Fruit fly (Drosophila melanogaster) whole organism, wandering third instar larva: ENCODE measurements around the gene Dcr-1.

Experiments used
- CG32264 ChIP-seq: fragments of 200-800 bp; sonication (Bioruptor generic); optimal IDR thresholded peaks from 2 replicates; lab custom pipeline; 2016; ENCODE audit warnings: missing biosample characterization, missing genetic modification characterization
- CG9705 ChIP-seq: fragments of 200-800 bp; sonication (Bioruptor generic); optimal IDR thresholded peaks from 2 replicates; lab custom pipeline; 2018; ENCODE audit warnings: missing biosample characterization, mild to moderate bottlenecking, missing genetic modification characterization
- Dfd ChIP-seq: fragments of >200 bp; optimal IDR thresholded peaks from 2 replicates; lab custom pipeline; 2017; ENCODE audit warnings: missing biosample characterization, missing genetic modification characterization
- Dif ChIP-seq: fragments of 200-275, 200-300 bp; sonication (Bioruptor generic); optimal IDR thresholded peaks from 2 replicates; lab custom pipeline; 2018; ENCODE audit warnings: missing biosample characterization, missing genetic modification characterization; ENCODE audit not compliant: partially characterized antibody
- GATAd ChIP-seq: sonication (Bioruptor generic); optimal IDR thresholded peaks from 2 replicates; lab custom pipeline; 2016; ENCODE audit warnings: missing biosample characterization, missing genetic modification characterization
- Hnf4 ChIP-seq: fragments of 200-800 bp; sonication (Bioruptor generic); optimal IDR thresholded peaks from 2 replicates; lab custom pipeline; 2016; ENCODE audit warnings: missing biosample characterization, mild to moderate bottlenecking, missing genetic modification characterization
- Hr78 ChIP-seq: fragments of >200 bp; optimal IDR thresholded peaks from 2 replicates; lab custom pipeline; 2017; ENCODE audit warnings: missing biosample characterization, missing genetic modification characterization
- Hr83 ChIP-seq: fragments of 200-300 bp; sonication (Bioruptor generic); optimal IDR thresholded peaks from 2 replicates; lab custom pipeline; 2016; ENCODE audit warnings: missing biosample characterization, mild to moderate bottlenecking, missing genetic modification characterization, moderate library complexity; ENCODE audit not compliant: poor library complexity, severe bottlenecking
- Mio ChIP-seq: sonication (Bioruptor generic); optimal IDR thresholded peaks from 2 replicates; lab custom pipeline; 2016; ENCODE audit warnings: missing biosample characterization, missing genetic modification characterization
- N ChIP-seq: fragments of >200 bp; optimal IDR thresholded peaks from 2 replicates; lab custom pipeline; 2018; ENCODE audit warnings: missing biosample characterization, missing external identifiers, missing genetic modification characterization
- Rel ChIP-seq, 2 experiments: fragments of 200-800 bp; sonication (Bioruptor generic) in 1 of 2; optimal IDR thresholded peaks; 2 replicates in 1 of 2; 3 replicates in 1 of 2; lab custom pipeline; 2016 to 2019; ENCODE audit warnings: mild to moderate bottlenecking in 2 of 2, missing biosample characterization in 2 of 2, missing genetic modification characterization in 2 of 2, moderate library complexity in 1 of 2
- Sp1 ChIP-seq: fragments of 200-800 bp; sonication (Bioruptor generic); optimal IDR thresholded peaks from 3 replicates; lab custom pipeline; 2019; ENCODE audit warnings: missing biosample characterization, mild to moderate bottlenecking, missing genetic modification characterization, moderate library complexity
- brk ChIP-seq: fragments of 200-800 bp; sonication (Bioruptor generic); optimal IDR thresholded peaks from 2 replicates; lab custom pipeline; 2016; ENCODE audit warnings: missing biosample characterization, mild to moderate bottlenecking, missing genetic modification characterization
- dl ChIP-seq, 2 experiments: fragments of 175-275, 200-275 bp in 1 of 2; fragments of 200-275 bp in 1 of 2; sonication (Bioruptor generic); optimal IDR thresholded peaks; lab custom pipeline; 2018; ENCODE audit warnings: mild to moderate bottlenecking in 2 of 2, missing biosample characterization in 2 of 2, missing genetic modification characterization in 2 of 2, moderate library complexity in 2 of 2; ENCODE audit not compliant: partially characterized antibody in 2 of 2, insufficient read depth in 1 of 2
- dmrt93B ChIP-seq: fragments of 200-800 bp; sonication (Bioruptor generic); optimal IDR thresholded peaks from 2 replicates; lab custom pipeline; 2018; ENCODE audit warnings: missing biosample characterization, mild to moderate bottlenecking, missing genetic modification characterization
- dsf ChIP-seq: sonication (Bioruptor generic); optimal IDR thresholded peaks from 2 replicates; lab custom pipeline; 2016; ENCODE audit warnings: missing biosample characterization, missing genetic modification characterization, borderline replicate concordance
- ey ChIP-seq: fragments of 200-800 bp; sonication (Bioruptor generic); optimal IDR thresholded peaks from 2 replicates; lab custom pipeline; 2016; ENCODE audit warnings: missing biosample characterization, missing genetic modification characterization
- foxo ChIP-seq, 2 experiments: fragments of 200-800 bp; sonication (Bioruptor generic); optimal IDR thresholded peaks; 2 replicates in 1 of 2; 3 replicates in 1 of 2; lab custom pipeline; 2016 to 2017; ENCODE audit warnings: missing biosample characterization in 2 of 2, missing genetic modification characterization in 2 of 2
- fru ChIP-seq: fragments of 200-800 bp; sonication (Bioruptor generic); optimal IDR thresholded peaks from 3 replicates; lab custom pipeline; 2016; ENCODE audit warnings: missing biosample characterization, mild to moderate bottlenecking, missing genetic modification characterization
- h ChIP-seq: fragments of 200-800 bp; sonication (Bioruptor generic); optimal IDR thresholded peaks from 3 replicates; lab custom pipeline; 2016; ENCODE audit warnings: missing biosample characterization, mild to moderate bottlenecking, missing genetic modification characterization
- jim ChIP-seq: fragments of 175-275, 200-325 bp; sonication (Bioruptor generic); optimal IDR thresholded peaks from 2 replicates; lab custom pipeline; 2016; ENCODE audit warnings: missing biosample characterization, mild to moderate bottlenecking, missing genetic modification characterization
- lola ChIP-seq: fragments of >200 bp; optimal IDR thresholded peaks from 2 replicates; lab custom pipeline; 2017; ENCODE audit warnings: missing biosample characterization, missing genetic modification characterization
- pan ChIP-seq: fragments of >200 bp; optimal IDR thresholded peaks from 2 replicates; lab custom pipeline; 2017
- psq ChIP-seq: fragments of 200-800 bp; sonication (Bioruptor generic); optimal IDR thresholded peaks from 3 replicates; lab custom pipeline; 2017; ENCODE audit warnings: missing biosample characterization, mild to moderate bottlenecking, missing genetic modification characterization, moderate library complexity
- rgr ChIP-seq: fragments of 200-800 bp; sonication (Bioruptor generic); optimal IDR thresholded peaks from 3 replicates; lab custom pipeline; 2016; ENCODE audit warnings: missing biosample characterization, mild to moderate bottlenecking, missing genetic modification characterization
- tai ChIP-seq: sonication (Bioruptor generic); optimal IDR thresholded peaks from 2 replicates; lab custom pipeline; 2016; ENCODE audit warnings: missing biosample characterization, missing genetic modification characterization
- woc ChIP-seq: sonication (Bioruptor generic); optimal IDR thresholded peaks from 2 replicates; lab custom pipeline; 2016; ENCODE audit warnings: missing biosample characterization, mild to moderate bottlenecking, missing genetic modification characterization

Gene Dcr-1

DNA sequence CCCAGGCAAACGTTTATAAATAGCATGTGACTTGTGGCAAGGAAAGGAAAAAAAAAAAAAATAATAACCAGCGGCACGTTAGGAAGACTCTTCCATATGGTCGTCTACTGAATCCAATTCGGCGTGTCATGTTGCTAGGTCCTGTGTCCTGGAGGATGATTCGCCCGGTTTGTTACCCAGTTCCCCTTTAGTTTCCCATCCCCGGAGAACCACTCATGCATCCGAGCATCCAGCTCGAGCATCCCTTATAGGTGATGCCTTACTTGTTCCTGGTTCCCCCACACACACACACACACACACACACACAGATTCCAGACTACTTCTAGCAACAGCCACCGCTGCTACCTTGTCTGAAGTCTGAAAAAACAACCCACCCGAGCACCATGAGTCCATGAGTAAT lies 23.0 kb downstream of the Dcr-1 start:
- TF ChIP-seq N (GFP tag; lab: Kevin White, UChicago) (no peak), fru (GFP tag; lab: Kevin White, UChicago) (no peak), pan (no peak), tai (GFP tag; lab: Kevin White, UChicago) (no peak), Mio (no peak), jim (no peak)

DNA sequence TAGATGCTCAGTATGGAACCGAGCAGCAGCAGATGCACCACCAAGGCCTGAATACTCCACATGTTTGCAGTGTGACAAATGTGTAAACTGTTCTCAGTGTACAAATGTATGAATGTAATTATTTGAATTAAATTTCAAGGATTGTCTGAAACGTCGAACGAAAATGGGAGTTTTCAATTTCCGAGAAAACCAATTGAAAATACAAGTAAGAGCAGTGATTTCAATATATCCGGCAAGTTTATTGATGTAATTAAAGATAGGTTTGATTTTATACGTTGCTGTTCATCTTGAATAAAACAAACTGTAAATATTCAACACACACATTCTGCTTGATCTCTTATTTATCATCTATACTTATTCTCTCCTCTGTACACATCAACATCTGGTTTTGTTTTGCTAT lies 30.2 kb downstream of the Dcr-1 start, which contains the start of gene CG4907:
TSS of gene CG4907 (minus strand) at position 101 of the 400 bp plus-strand sequence.
- TF ChIP-seq Hnf4 (GFP tag; lab: Kevin White, UChicago) (no peak), fru (GFP tag; lab: Kevin White, UChicago) (no peak), GATAd (GFP tag; lab: Kevin White, UChicago) (no peak), rgr (GFP tag; lab: Kevin White, UChicago) (no peak), Sp1 (GFP tag; lab: Kevin White, UChicago) (no peak), Mio (no peak), dl (GFP tag; optimal IDR thresholded peaks at IDR 0.05; lab: Kevin White, UChicago; ENCODE audit: insufficient read depth in 1 of 2, partially characterized antibody in 2 of 2) (no peak), h (GFP tag; lab: Kevin White, UChicago) (no peak), Dfd (no peak), dsf (GFP tag; lab: Kevin White, UChicago) (no peak), dmrt93B (no peak), CG32264 (GFP tag; lab: Kevin White, UChicago) (no peak), Dif (GFP tag; lab: Kevin White, UChicago) (no peak), Hr78 (no peak), foxo (GFP tag; optimal IDR thresholded peaks at IDR 0.05; lab: Kevin White, UChicago) (no peak)

- TF ChIP-seq psq (no peak), foxo (GFP tag; optimal IDR thresholded peaks at IDR 0.05; lab: Kevin White, UChicago) (no peak)
These were observed 33.7 kb downstream of the Dcr-1 start, which contains the start of gene CG13842 for dm6 chr3R:22707178-22707577. CG13842 (minus strand) TSS chr3R:22707278.

DNA sequence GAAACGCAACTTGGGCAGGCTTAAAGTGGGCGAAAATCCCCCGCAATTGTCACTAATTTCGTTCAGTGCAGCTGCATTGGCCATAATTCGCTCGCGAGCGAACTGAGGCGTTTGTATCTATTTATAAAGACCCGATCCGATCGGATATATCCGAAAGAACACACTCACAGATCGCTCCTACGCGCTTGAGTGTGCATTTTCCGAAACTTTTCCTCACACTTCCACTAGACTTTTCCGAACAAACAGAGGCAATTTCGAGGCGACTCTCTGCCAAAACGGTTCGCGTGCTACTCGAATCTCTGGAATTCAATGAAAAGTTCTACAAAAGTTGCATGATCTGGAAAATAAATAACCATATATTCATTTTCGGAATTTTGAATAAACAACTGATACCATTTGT lies 39.1 kb downstream of the Dcr-1 start, which contains the start of the genes CG6972 and CCAP:
TSS of gene CG6972 (plus strand) at position 215 of the 400 bp plus-strand sequence.
TSS of gene CCAP (minus strand) at position 292 of the 400 bp plus-strand sequence.
- TF ChIP-seq Mio (no peak), fru (GFP tag; lab: Kevin White, UChicago) (no peak), brk (no peak), Dif (GFP tag; lab: Kevin White, UChicago) (no peak)

DNA sequence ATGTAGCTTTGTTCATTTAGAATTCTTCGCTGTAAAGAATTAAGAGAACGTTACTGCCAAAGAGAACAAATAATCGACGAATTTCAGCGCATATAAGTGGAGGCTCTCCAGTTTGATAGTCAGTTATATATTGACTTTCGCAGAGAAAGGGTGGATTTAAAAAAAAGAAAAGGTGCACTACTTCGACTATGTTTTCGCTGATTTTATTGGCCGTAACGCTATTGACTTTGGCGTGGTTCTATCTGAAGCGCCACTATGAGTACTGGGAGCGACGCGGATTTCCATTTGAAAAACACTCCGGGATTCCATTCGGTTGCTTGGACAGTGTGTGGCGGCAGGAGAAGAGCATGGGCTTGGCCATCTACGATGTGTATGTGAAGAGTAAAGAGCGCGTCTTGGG lies 42.7 kb downstream of the Dcr-1 start, which contains the start of gene Cyp6d4:
TSS of gene Cyp6d4 (plus strand) at position 112 of the 400 bp plus-strand sequence.
- TF ChIP-seq woc (GFP tag; lab: Kevin White, UChicago) (no peak), Rel (GFP tag; optimal IDR thresholded peaks at IDR 0.05; lab: Kevin White, UChicago) (no peak), Rel (tag; optimal IDR thresholded peaks at IDR 0.05; lab: Kevin White, UChicago) (no peak), CG9705 (no peak), dl (GFP tag; optimal IDR thresholded peaks at IDR 0.05; lab: Kevin White, UChicago; ENCODE audit: insufficient read depth in 1 of 2, partially characterized antibody in 2 of 2) (no peak), Dif (GFP tag; lab: Kevin White, UChicago) (peak; percentile 25), dmrt93B (no peak), tai (GFP tag; lab: Kevin White, UChicago) (no peak), fru (GFP tag; lab: Kevin White, UChicago) (peak; percentile 65), Hr83 (no peak), lola (no peak), ey (no peak)
- TF ChIP-seq, all 38 proteins: peak for 2

- TF ChIP-seq Rel (GFP tag; optimal IDR thresholded peaks at IDR 0.05; lab: Kevin White, UChicago) (no peak), Rel (tag; optimal IDR thresholded peaks at IDR 0.05; lab: Kevin White, UChicago) (no peak), N (GFP tag; lab: Kevin White, UChicago) (no peak)
These were observed 46.2 kb downstream of the Dcr-1 start, which contains the start of gene cd for dm6 chr3R:22694659-22695058. cd (plus strand) TSS chr3R:22694959.
